Fruit fly (Drosophila melanogaster): Measurements from ENCODE around the gene bbx.

Gene bbx

DNA sequence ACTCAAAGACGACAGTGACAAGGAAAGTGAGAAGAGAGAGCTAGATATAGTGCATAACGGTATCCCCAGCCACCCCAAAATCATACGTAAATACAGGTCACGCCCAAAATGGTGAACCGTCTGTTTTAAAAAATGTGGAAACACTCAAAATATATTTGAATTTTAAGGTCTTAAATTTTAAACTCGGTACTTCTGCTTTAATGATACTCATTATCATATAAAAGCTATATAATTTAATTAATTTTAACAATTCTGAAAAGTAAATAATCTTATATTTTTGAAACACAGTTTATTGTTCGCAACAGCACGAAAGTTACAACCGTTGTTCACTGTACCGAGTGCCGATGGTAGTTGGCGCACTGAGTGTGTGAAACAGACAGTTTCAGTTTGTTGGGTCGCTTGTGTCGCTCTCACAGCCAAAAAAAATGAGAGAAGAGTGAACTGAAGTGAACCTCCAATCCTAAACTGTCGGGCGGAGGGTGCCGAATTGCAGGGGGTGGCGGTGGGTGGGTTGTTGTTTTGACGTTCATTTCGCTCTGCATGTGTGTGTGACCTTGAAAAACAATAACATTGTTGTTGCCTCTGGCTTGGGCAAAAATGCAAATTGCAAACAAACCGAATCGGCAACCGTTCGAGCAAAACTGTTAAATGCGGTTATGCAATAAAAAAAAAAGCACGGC, 3.6 kb downstream of the bbx start (continued):
- TF ChIP-seq Meics (GFP tag; optimal IDR thresholded peaks at IDR 0.05) (peak; percentile 95), CG1603 (tag; optimal IDR thresholded peaks at IDR 0.05) (peak; percentile 46), CG1792 (GFP tag; optimal IDR thresholded peaks at IDR 0.05) (no peak), inv (GFP tag; IDR thresholded peaks at IDR 0.05; ENCODE audit: partially characterized antibody) (0 out of 2 replicates have a peak, but pooled peaks have one; percentile 19), gfzf (GFP tag; optimal IDR thresholded peaks at IDR 0.05) (no peak), Doc3 (GFP tag; IDR thresholded peaks at IDR 0.05; ENCODE audit: partially characterized antibody) (no peak), CG5953 (GFP tag; IDR thresholded peaks at IDR 0.05) (peak; percentile 57; the same call in 1 of the 2 replicates), CG16779 (GFP tag; IDR thresholded peaks at IDR 0.05) (peak; percentile 71), sd (tag; optimal IDR thresholded peaks at IDR 0.05) (peak; percentile 77), CG2120 (GFP tag; optimal IDR thresholded peaks at IDR 0.05) (peak; percentile 63), cg (GFP tag; optimal IDR thresholded peaks at IDR 0.05) (peak; percentile 12), fd96Cb (tag; optimal IDR thresholded peaks at IDR 0.05) (peak; percentile 94), CG9932 (GFP tag; IDR thresholded peaks at IDR 0.05) (peak; percentile 88), mam (GFP tag; optimal IDR thresholded peaks at IDR 0.05) (peak; percentile 53), jing (GFP tag; optimal IDR thresholded peaks at IDR 0.05) (peak; percentile 73), peb (GFP tag; IDR thresholded peaks at IDR 0.05) (peak; percentile 77), kah (GFP tag; optimal IDR thresholded peaks at IDR 0.05) (peak; percentile 82), CG2202 (tag; optimal IDR thresholded peaks at IDR 0.05) (peak; percentile 78), CG30403 (GFP tag; optimal IDR thresholded peaks at IDR 0.05) (peak; percentile 92), CG11093 (GFP tag; IDR thresholded peaks at IDR 0.05) (peak; percentile 83), Dip2 (GFP tag; IDR thresholded peaks at IDR 0.05) (no peak), CG7786 (GFP tag; optimal IDR thresholded peaks at IDR 0.05) (peak; percentile 8), bigmax (GFP tag; optimal IDR thresholded peaks at IDR 0.05) (peak; percentile 25), sqz (GFP tag; optimal IDR thresholded peaks at IDR 0.05) (peak; percentile 92), CG8290 (GFP tag; optimal IDR thresholded peaks at IDR 0.05) (peak; percentile 59), CG8290 (tag; optimal IDR thresholded peaks at IDR 0.05) (peak in 1 of 2 experiments; percentile 69), her (GFP tag; optimal IDR thresholded peaks at IDR 0.05) (no peak), CG15601 (tag; optimal IDR thresholded peaks at IDR 0.05) (peak; percentile 92), Ets65A (GFP tag) (peak; percentile 93), CG10543 (GFP tag; optimal IDR thresholded peaks at IDR 0.05) (peak; percentile 97), CG12299 (tag; optimal IDR thresholded peaks at IDR 0.05) (peak; percentile 93), CG31365 (tag; optimal IDR thresholded peaks at IDR 0.05) (peak; percentile 37), ci (GFP tag; IDR thresholded peaks at IDR 0.05) (peak; percentile 81), ara (GFP tag; IDR thresholded peaks at IDR 0.05) (peak; percentile 72), hbn (GFP tag; IDR thresholded peaks at IDR 0.05; ENCODE audit: partially characterized antibody) (no peak), Ssrp (tag; optimal IDR thresholded peaks at IDR 0.05) (peak; percentile 92), eyg (GFP tag; optimal IDR thresholded peaks at IDR 0.05) (no peak), Med (GFP tag) (peak; percentile 91), dan (GFP tag; IDR thresholded peaks at IDR 0.05) (no peak), Antp (GFP tag; optimal IDR thresholded peaks at IDR 0.05) (peak; percentile 40), da (GFP tag; optimal IDR thresholded peaks at IDR 0.05) (no peak), fd3F (GFP tag; optimal IDR thresholded peaks at IDR 0.05) (peak; percentile 86), btn (GFP tag; optimal IDR thresholded peaks at IDR 0.05) (no peak), ken (GFP tag; IDR thresholded peaks at IDR 0.05) (peak; percentile 81), E2f1 (GFP tag; IDR thresholded peaks at IDR 0.05) (peak; percentile 88), croc (GFP tag; conservative IDR thresholded peaks at IDR 0.05) (peak; percentile 83), CG4854 (GFP tag; optimal IDR thresholded peaks at IDR 0.05) (peak; percentile 69), CG11504 (tag; optimal IDR thresholded peaks at IDR 0.05) (peak; percentile 95), CG42726 (GFP tag; IDR thresholded peaks at IDR 0.05; ENCODE audit: partially characterized antibody) (0 out of 2 replicates have a peak, but pooled peaks have one; percentile 12), pros (GFP tag; optimal IDR thresholded peaks at IDR 0.05) (peak; percentile 60)

All from whole organism, embryonic.